Fruit fly (Drosophila melanogaster): ENCODE data around the gene Ku80.

- no peak for TF ChIP-seq pan (optimal IDR thresholded peaks at IDR 0.05)
- peak; percentile 67 for TF ChIP-seq fru (GFP tag; optimal IDR thresholded peaks at IDR 0.05)
- TF ChIP-seq br (GFP tag; optimal IDR thresholded peaks at IDR 0.05), result peak; percentile 79
- TF ChIP-seq psq (GFP tag; optimal IDR thresholded peaks at IDR 0.05), result peak; percentile 85
- TF ChIP-seq Hr78 (GFP tag; optimal IDR thresholded peaks at IDR 0.05), result no peak
Measured at dm6 chr2L:15761409-15762407, 9.3 kb downstream of the Ku80 start.
